Worm (Caenorhabditis elegans) whole organism, young adult: Measurements from ENCODE around the gene F10C1.3.

Source experiments
- C06A6.2 ChIP-seq: fragments of 200-800 bp; sonication (Bioruptor generic); conservative IDR thresholded peaks from 2 replicates; pipeline ENCODE4 v1.3.6; 2022; ENCODE audit warnings: missing genetic modification characterization, missing compliant biosample characterization
- F33H1.4 ChIP-seq: fragments of 200-800 bp; sonication (Bioruptor generic); IDR thresholded peaks from 2 replicates; pipeline ENCODE4 v1.3.6; 2022; ENCODE audit warnings: missing genetic modification reagents, missing genetic modification characterization, missing compliant biosample characterization
- F39B2.1 ChIP-seq: fragments of 200-800 bp; sonication (Bioruptor generic); IDR thresholded peaks from 2 replicates; pipeline ENCODE4 v1.3.6; 2022; ENCODE audit warnings: missing genetic modification reagents, missing genetic modification characterization, missing compliant biosample characterization
- F55B11.4 ChIP-seq: sonication (generic microtip); optimal IDR thresholded peaks from 2 replicates; lab custom pipeline; 2016; ENCODE audit warnings: missing compliant biosample characterization, missing genetic modification characterization, borderline replicate concordance; ENCODE audit not compliant: insufficient read depth
- F57A8.1 ChIP-seq: fragments of 200-800 bp; sonication (Bioruptor generic); optimal IDR thresholded peaks from 2 replicates; lab custom pipeline; 2018; ENCODE audit warnings: mild to moderate bottlenecking, missing genetic modification characterization, moderate library complexity, missing compliant biosample characterization
- F57C9.4 ChIP-seq: sonication (generic microtip); optimal IDR thresholded peaks from 2 replicates; lab custom pipeline; 2017; ENCODE audit warnings: mild to moderate bottlenecking, missing genetic modification characterization, missing compliant biosample characterization
- T07F8.4 ChIP-seq: sonication (generic microtip); optimal IDR thresholded peaks from 2 replicates; lab custom pipeline; 2016; ENCODE audit warnings: mild to moderate bottlenecking, missing genetic modification characterization, moderate library complexity, missing compliant biosample characterization
- T26A5.8 ChIP-seq: sonication (generic microtip); optimal IDR thresholded peaks from 2 replicates; lab custom pipeline; 2016; ENCODE audit warnings: missing genetic modification characterization, missing compliant biosample characterization
- Y53G8AR.9 ChIP-seq: fragments of 200-800 bp; sonication (Bioruptor generic); conservative IDR thresholded peaks from 2 replicates; pipeline ENCODE4 v1.3.6; 2022; ENCODE audit warnings: missing genetic modification reagents, missing genetic modification characterization, missing compliant biosample characterization
- Y56A3A.18 ChIP-seq: fragments of 200-800 bp; sonication (Bioruptor generic); IDR thresholded peaks from 2 replicates; pipeline ENCODE4 v1.3.6; 2022; ENCODE audit warnings: missing genetic modification reagents, missing genetic modification characterization, missing compliant biosample characterization
- Y67H2A.10 ChIP-seq: fragments of 200-800 bp; sonication (Bioruptor generic); conservative IDR thresholded peaks from 2 replicates; pipeline ENCODE4 v1.3.6; 2022; ENCODE audit warnings: missing genetic modification reagents, missing genetic modification characterization, missing compliant biosample characterization
- Y79H2A.3 ChIP-seq: fragments of 200-800 bp; sonication (Bioruptor generic); conservative IDR thresholded peaks from 2 replicates; pipeline ENCODE4 v1.3.6; 2022; ENCODE audit warnings: missing genetic modification reagents, missing genetic modification characterization, missing compliant biosample characterization
- Y95B8A.8 ChIP-seq: fragments of 200-800 bp; sonication (Bioruptor generic); IDR thresholded peaks from 2 replicates; pipeline ENCODE4 v1.3.6; 2022; ENCODE audit warnings: missing genetic modification reagents, missing genetic modification characterization, missing compliant biosample characterization
- aptf-3 ChIP-seq: fragments of 200-800 bp; sonication (Bioruptor generic); IDR thresholded peaks from 2 replicates; pipeline ENCODE4 v1.3.6; 2022; ENCODE audit warnings: missing genetic modification characterization, missing compliant biosample characterization
- attf-3 ChIP-seq: fragments of 200-800 bp; sonication (Bioruptor generic); conservative IDR thresholded peaks from 2 replicates; pipeline ENCODE4 v1.3.6; 2022; ENCODE audit warnings: missing genetic modification reagents, missing genetic modification characterization, missing compliant biosample characterization
- attf-5 ChIP-seq: fragments of 200-800 bp; sonication (Bioruptor generic); optimal IDR thresholded peaks from 2 replicates; lab custom pipeline; 2018; ENCODE audit warnings: mild to moderate bottlenecking, missing genetic modification characterization, missing compliant biosample characterization
- bed-1 ChIP-seq: fragments of 200-800 bp; sonication (Bioruptor generic); IDR thresholded peaks from 2 replicates; pipeline ENCODE4 v1.3.6; 2022; ENCODE audit warnings: missing genetic modification reagents, missing genetic modification characterization, missing compliant biosample characterization
- bed-2 ChIP-seq: fragments of 200-800 bp; sonication (Bioruptor generic); IDR thresholded peaks from 2 replicates; pipeline ENCODE4 v1.3.6; 2022; ENCODE audit warnings: missing genetic modification reagents, missing genetic modification characterization, missing compliant biosample characterization
- ceh-40 ChIP-seq: fragments of 200-800 bp; sonication (Bioruptor generic); IDR thresholded peaks from 2 replicates; pipeline ENCODE4 v1.3.6; 2022; ENCODE audit warnings: missing genetic modification characterization, missing compliant biosample characterization
- ceh-58 ChIP-seq: fragments of 200-800 bp; sonication (Bioruptor generic); IDR thresholded peaks from 2 replicates; pipeline ENCODE4 v1.3.6; 2022; ENCODE audit warnings: missing genetic modification characterization, missing compliant biosample characterization
- dpl-1 ChIP-seq: fragments of 150-350 bp; optimal IDR thresholded peaks from 2 replicates; lab custom pipeline; 2014; ENCODE audit warnings: missing biosample characterization, missing genetic modification reagents, missing genetic modification characterization
- efl-1 ChIP-seq: fragments of 150-350 bp; optimal IDR thresholded peaks from 2 replicates; lab custom pipeline; 2014; ENCODE audit warnings: missing biosample characterization, missing genetic modification reagents, missing genetic modification characterization
- egl-18 ChIP-seq: fragments of 200-800 bp; sonication (Bioruptor generic); IDR thresholded peaks from 2 replicates; pipeline ENCODE4 v1.3.6; 2022; ENCODE audit warnings: missing genetic modification reagents, missing genetic modification characterization, missing compliant biosample characterization
- ekl-4 ChIP-seq: fragments of 200-800 bp; sonication (Bioruptor generic); IDR thresholded peaks from 2 replicates; pipeline ENCODE4 v1.3.6; 2022; ENCODE audit warnings: missing genetic modification reagents, missing genetic modification characterization, missing compliant biosample characterization
- him-1 ChIP-seq: sonication (generic microtip); optimal IDR thresholded peaks from 2 replicates; lab custom pipeline; 2016; ENCODE audit warnings: missing genotype, missing genetic modification reagents, missing genetic modification characterization, missing compliant biosample characterization
- hrde-1 ChIP-seq: sonication (generic microtip); optimal IDR thresholded peaks from 2 replicates; lab custom pipeline; 2016; ENCODE audit warnings: missing genetic modification characterization, mild to moderate bottlenecking, missing compliant biosample characterization, moderate library complexity, missing genotype, missing genetic modification reagents, borderline replicate concordance
- let-526 ChIP-seq: fragments of 200-800 bp; sonication (Bioruptor generic); IDR thresholded peaks from 2 replicates; pipeline ENCODE4 v1.3.6; 2022; ENCODE audit warnings: missing genetic modification reagents, missing genetic modification characterization, missing compliant biosample characterization
- let-607 ChIP-seq, 2 experiments: fragments of 200-800 bp in 1 of 2; sonication (Bioruptor generic) in 1 of 2; sonication (generic microtip) in 1 of 2; optimal IDR thresholded peaks; 2 replicates each; lab custom pipeline; 2016 to 2018; ENCODE audit warnings: mild to moderate bottlenecking in 2 of 2, missing compliant biosample characterization in 2 of 2, missing genetic modification characterization in 2 of 2, moderate library complexity in 2 of 2, missing genotype in 1 of 2
- lin-35 ChIP-seq, 3 experiments: fragments of 150-350 bp in 2 of 3; sonication (generic microtip) in 1 of 3; optimal IDR thresholded peaks; 2 replicates each; lab custom pipeline; 2014 to 2018; ENCODE audit warnings: missing biosample characterization in 3 of 3, missing genetic modification characterization in 3 of 3, missing genetic modification reagents in 3 of 3
- madf-10 ChIP-seq: sonication (generic microtip); optimal IDR thresholded peaks from 2 replicates; lab custom pipeline; 2016; ENCODE audit warnings: mild to moderate bottlenecking, missing genetic modification characterization, missing compliant biosample characterization
- mes-4 ChIP-seq: sonication (generic microtip); optimal IDR thresholded peaks from 2 replicates; lab custom pipeline; 2016; ENCODE audit warnings: missing genotype, missing genetic modification characterization, missing compliant biosample characterization
- mxl-1 ChIP-seq: sonication (generic microtip); optimal IDR thresholded peaks from 2 replicates; lab custom pipeline; 2016; ENCODE audit warnings: missing genetic modification characterization, missing compliant biosample characterization
- nfyb-1 ChIP-seq: fragments of 200-800 bp; sonication (Bioruptor generic); IDR thresholded peaks from 2 replicates; pipeline ENCODE4 v1.3.6; 2022; ENCODE audit warnings: missing genetic modification reagents, missing genetic modification characterization, missing compliant biosample characterization
- nhr-179 ChIP-seq: sonication (generic microtip); optimal IDR thresholded peaks from 2 replicates; lab custom pipeline; 2016; ENCODE audit warnings: mild to moderate bottlenecking, missing genetic modification characterization, missing compliant biosample characterization
- nhr-27 ChIP-seq: fragments of 200-800 bp; sonication (Bioruptor generic); optimal IDR thresholded peaks from 2 replicates; lab custom pipeline; 2018; ENCODE audit warnings: mild to moderate bottlenecking, missing genetic modification characterization, moderate library complexity, missing compliant biosample characterization
- nhr-80 ChIP-seq: sonication (generic microtip); optimal IDR thresholded peaks from 2 replicates; lab custom pipeline; 2016; ENCODE audit warnings: missing genetic modification characterization, missing compliant biosample characterization
- pbrm-1 ChIP-seq: fragments of 200-800 bp; sonication (Bioruptor generic); IDR thresholded peaks from 2 replicates; pipeline ENCODE4 v1.3.6; 2022; ENCODE audit warnings: missing genetic modification reagents, missing genetic modification characterization, missing compliant biosample characterization
- rec-8 ChIP-seq, 2 experiments: sonication (generic microtip); optimal IDR thresholded peaks; 2 replicates each; lab custom pipeline; 2016; ENCODE audit warnings: mild to moderate bottlenecking in 2 of 2, missing genetic modification characterization in 2 of 2, missing genetic modification reagents in 2 of 2, missing genotype in 2 of 2, missing biosample characterization in 1 of 2, missing compliant biosample characterization in 1 of 2, moderate library complexity in 1 of 2
- sdz-38 ChIP-seq: sonication (generic microtip); optimal IDR thresholded peaks from 2 replicates; lab custom pipeline; 2016; ENCODE audit warnings: missing genotype, missing genetic modification characterization, missing compliant biosample characterization
- sea-2 ChIP-seq: fragments of 200-800 bp; sonication (Bioruptor generic); IDR thresholded peaks from 2 replicates; pipeline ENCODE4 v1.3.6; 2022; ENCODE audit warnings: missing genetic modification characterization, missing compliant biosample characterization
- snpc-1.1 ChIP-seq: sonication (generic microtip); optimal IDR thresholded peaks from 2 replicates; lab custom pipeline; 2017; ENCODE audit warnings: missing genetic modification characterization, mild to moderate bottlenecking, missing compliant biosample characterization, antibody characterized with exemption, moderate library complexity, missing genotype, missing genetic modification reagents; ENCODE audit not compliant: insufficient read depth
- unc-130 ChIP-seq: sonication (generic microtip); optimal IDR thresholded peaks from 2 replicates; lab custom pipeline; 2016; ENCODE audit warnings: missing genetic modification reagents, missing genetic modification characterization, missing compliant biosample characterization
- unc-62 ChIP-seq: fragments of 150-350 bp; optimal IDR thresholded peaks from 2 replicates; lab custom pipeline; 2014; ENCODE audit warnings: missing biosample characterization, missing genetic modification reagents, missing genetic modification characterization
- zim-3 ChIP-seq: sonication (generic microtip); optimal IDR thresholded peaks from 2 replicates; lab custom pipeline; 2017; ENCODE audit warnings: mild to moderate bottlenecking, missing genetic modification characterization, moderate library complexity, missing compliant biosample characterization
- ztf-22 ChIP-seq: fragments of 200-800 bp; sonication (Bioruptor generic); optimal IDR thresholded peaks from 2 replicates; lab custom pipeline; 2018; ENCODE audit warnings: mild to moderate bottlenecking, missing genetic modification characterization, moderate library complexity, missing compliant biosample characterization
- ztf-26 ChIP-seq: sonication (generic microtip); optimal IDR thresholded peaks from 2 replicates; lab custom pipeline; 2017; ENCODE audit warnings: missing genetic modification characterization, missing compliant biosample characterization
- ztf-3 ChIP-seq: fragments of 200-800 bp; sonication (Bioruptor generic); optimal IDR thresholded peaks from 2 replicates; lab custom pipeline; 2018; ENCODE audit warnings: mild to moderate bottlenecking, missing genetic modification characterization, missing compliant biosample characterization
- ztf-6 ChIP-seq: fragments of 200-800 bp; sonication (Bioruptor generic); IDR thresholded peaks from 2 replicates; pipeline ENCODE4 v1.3.6; 2022; ENCODE audit warnings: missing genetic modification reagents, missing genetic modification characterization, missing compliant biosample characterization

The F10C1.3 gene

ce11 chrII:5772547-5773142 lies 15.1 kb upstream of the F10C1.3 start:
- no peak for TF ChIP-seq nhr-179 (tag; lab: Kevin White, UChicago)
- no peak for TF ChIP-seq unc-130
- no peak for TF ChIP-seq nhr-80 (tag; lab: Kevin White, UChicago)
- TF ChIP-seq lin-35 (GFP tag; optimal IDR thresholded peaks at IDR 0.05; lab: Kevin White, UChicago) = no peak
- no peak for TF ChIP-seq snpc-1.1 (tag; lab: Kevin White, UChicago)
- TF ChIP-seq ztf-22 (GFP tag; lab: Kevin White, UChicago) = no peak
- no peak for TF ChIP-seq F57C9.4 (tag; lab: Kevin White, UChicago)
- no peak for TF ChIP-seq F55B11.4 (tag; lab: Kevin White, UChicago)
- TF ChIP-seq ztf-26 (tag; lab: Kevin White, UChicago) = no peak
- TF ChIP-seq attf-3 (GFP tag; lab: Robert Waterston, UW) = no peak
- no peak for TF ChIP-seq aptf-3 (GFP tag; lab: Robert Waterston, UW)
- TF ChIP-seq rec-8 (tag; optimal IDR thresholded peaks at IDR 0.05; lab: Kevin White, UChicago) = peak; percentile 16 to 63
- TF ChIP-seq sea-2 = no peak
- peak; percentile 47; the same call in 1 of the 2 replicates for TF ChIP-seq Y79H2A.3
- no peak for TF ChIP-seq bed-2
- no peak for TF ChIP-seq egl-18
- TF ChIP-seq let-526 = peak; percentile 68; the same call in 1 of the 2 replicates
- 0 out of 2 replicates have a peak, but pooled peaks have one; percentile 13 for TF ChIP-seq F33H1.4
- TF ChIP-seq attf-5 (GFP tag; lab: Kevin White, UChicago) = peak; percentile 35
- no peak for TF ChIP-seq let-607 (tag; optimal IDR thresholded peaks at IDR 0.05; lab: Kevin White, UChicago)
- TF ChIP-seq unc-62 = no peak
- no peak for TF ChIP-seq dpl-1 (GFP tag; lab: Kevin White, UChicago)
- TF ChIP-seq zim-3 (tag; lab: Kevin White, UChicago) = peak; percentile 54
- TF ChIP-seq Y56A3A.18 (GFP tag; lab: Robert Waterston, UW) = peak; percentile 55; the same call in 1 of the 2 replicates
- peak; percentile 73; the same call in 1 of the 2 replicates for TF ChIP-seq ztf-6 (GFP tag; lab: Robert Waterston, UW)
- TF ChIP-seq efl-1 (GFP tag; lab: Kevin White, UChicago) = no peak
- no peak for TF ChIP-seq Y95B8A.8 (GFP tag; lab: Robert Waterston, UW)
- TF ChIP-seq F57A8.1 = no peak
- peak; percentile 37 for TF ChIP-seq T07F8.4 (tag; lab: Kevin White, UChicago)
- peak; percentile 30 for TF ChIP-seq mxl-1
- no peak for TF ChIP-seq ceh-40 (GFP tag; lab: Robert Waterston, UW)
- TF ChIP-seq Y67H2A.10 (GFP tag; lab: Robert Waterston, UW) = no peak
- no peak for TF ChIP-seq ceh-58 (GFP tag; lab: Robert Waterston, UW)
- 0 out of 2 replicates have a peak, but pooled peaks have one; percentile 57 for TF ChIP-seq Y53G8AR.9 (GFP tag; lab: Robert Waterston, UW)
- TF ChIP-seq T26A5.8 = no peak
- no peak for TF ChIP-seq hrde-1 (tag; lab: Kevin White, UChicago)
- no peak for TF ChIP-seq mes-4 (tag; lab: Kevin White, UChicago)
- TF ChIP-seq madf-10 (tag; lab: Kevin White, UChicago) = peak; percentile 25
- 0 out of 2 replicates have a peak, but pooled peaks have one; percentile 11 for TF ChIP-seq ekl-4
- TF ChIP-seq sdz-38 (tag; lab: Kevin White, UChicago) = no peak
- no peak for TF ChIP-seq F39B2.1 (GFP tag; lab: Robert Waterston, UW)
- no peak for TF ChIP-seq ztf-3
- no peak for TF ChIP-seq C06A6.2 (GFP tag; lab: Robert Waterston, UW)
- peak; percentile 83 for TF ChIP-seq nfyb-1
- TF ChIP-seq pbrm-1 = 0 out of 2 replicates have a peak, but pooled peaks have one; percentile 40
- TF ChIP-seq him-1 (tag; lab: Kevin White, UChicago) = peak; percentile 80
- TF ChIP-seq bed-1 (GFP tag; lab: Robert Waterston, UW) = no peak
- TF ChIP-seq nhr-27 = no peak
